Fruit fly (Drosophila melanogaster): ENCODE measurements around the gene CG18094.

The CG18094 gene

dm6 chr2L:19528308-19528707 lies 38.2 kb downstream of the CG18094 start (continued):
- peak; percentile 62 for TF ChIP-seq CG8359 (GFP tag; optimal IDR thresholded peaks at IDR 0.05; ENCODE audit: borderline replicate concordance)
- peak; percentile 86 for TF ChIP-seq gcm (GFP tag; optimal IDR thresholded peaks at IDR 0.05)
- peak; percentile 92 for TF ChIP-seq CG6272 (GFP tag; IDR thresholded peaks at IDR 0.05)
- TF ChIP-seq CG14014 (GFP tag; IDR thresholded peaks at IDR 0.05), result peak; percentile 98
- TF ChIP-seq Xbp1 (GFP tag; optimal IDR thresholded peaks at IDR 0.05), result peak; percentile 92
- TF ChIP-seq Poxn (GFP tag; IDR thresholded peaks at IDR 0.05), result peak; percentile 96
- no peak for TF ChIP-seq hth (optimal IDR thresholded peaks at IDR 0.05)
- TF ChIP-seq Dp (GFP tag; optimal IDR thresholded peaks at IDR 0.05), result peak; percentile 5
- peak; percentile 62 for TF ChIP-seq btn (GFP tag; optimal IDR thresholded peaks at IDR 0.05)
- TF ChIP-seq CG17385 (GFP tag; optimal IDR thresholded peaks at IDR 0.05), result peak; percentile 94
- peak; percentile 95 for TF ChIP-seq sug (tag; optimal IDR thresholded peaks at IDR 0.05)
- peak; percentile 95 for TF ChIP-seq Mrtf (GFP tag; IDR thresholded peaks at IDR 0.05)
- TF ChIP-seq CG34224 (GFP tag; IDR thresholded peaks at IDR 0.05; ENCODE audit: partially characterized antibody), result no peak
- peak; percentile 23 for TF ChIP-seq ac (GFP tag; optimal IDR thresholded peaks at IDR 0.05)
- TF ChIP-seq sima (GFP tag; optimal IDR thresholded peaks at IDR 0.05), result peak; percentile 84
- TF ChIP-seq MESR4 (GFP tag; optimal IDR thresholded peaks at IDR 0.05), result peak; percentile 51
- TF ChIP-seq dimm (GFP tag; IDR thresholded peaks at IDR 0.05), result peak; percentile 59
- TF ChIP-seq wor (GFP tag; IDR thresholded peaks at IDR 0.05), result peak; percentile 80
- TF ChIP-seq CG11723 (GFP tag; optimal IDR thresholded peaks at IDR 0.05), result peak; percentile 87
- peak; percentile 85 for TF ChIP-seq Abd-B (GFP tag; optimal IDR thresholded peaks at IDR 0.05)
- peak; percentile 93 for TF ChIP-seq CG32772 (GFP tag; IDR thresholded peaks at IDR 0.05)
- peak; percentile 98 for TF ChIP-seq rib (GFP tag; IDR thresholded peaks at IDR 0.05)
- TF ChIP-seq Asciz (GFP tag; optimal IDR thresholded peaks at IDR 0.05), result peak; percentile 80
- TF ChIP-seq org-1 (GFP tag; optimal IDR thresholded peaks at IDR 0.05), result peak; percentile 95
- TF ChIP-seq CG13624 (GFP tag; optimal IDR thresholded peaks at IDR 0.05), result peak; percentile 98
- TF ChIP-seq CG3995 (GFP tag; optimal IDR thresholded peaks at IDR 0.05), result peak; percentile 84
- peak; percentile 98 for TF ChIP-seq Ets65A (GFP tag)
- TF ChIP-seq odd (GFP tag; optimal IDR thresholded peaks at IDR 0.05), result peak; percentile 92
- TF ChIP-seq CG1602 (GFP tag; optimal IDR thresholded peaks at IDR 0.05), result peak; percentile 85
- peak; percentile 84 for TF ChIP-seq phol (tag; optimal IDR thresholded peaks at IDR 0.05)
- TF ChIP-seq so (GFP tag; IDR thresholded peaks at IDR 0.05), result peak; percentile 95
- TF ChIP-seq Sin3A (optimal IDR thresholded peaks at IDR 0.05), result no peak
- TF ChIP-seq HLH54F (GFP tag; optimal IDR thresholded peaks at IDR 0.05), result peak; percentile 96
- peak; percentile 98 for TF ChIP-seq CG13894 (tag; optimal IDR thresholded peaks at IDR 0.05)
- TF ChIP-seq CG15269 (tag; optimal IDR thresholded peaks at IDR 0.05), result peak; percentile 98
- TF ChIP-seq CG5953 (GFP tag; IDR thresholded peaks at IDR 0.05), result peak; percentile 81
- TF ChIP-seq CG17829 (tag; optimal IDR thresholded peaks at IDR 0.05), result peak; percentile 87
- TF ChIP-seq crc (GFP tag; optimal IDR thresholded peaks at IDR 0.05), result peak; percentile 92
- peak; percentile 72 for TF ChIP-seq pum (GFP tag; optimal IDR thresholded peaks at IDR 0.05)
- peak; percentile 88 for TF ChIP-seq CG17361 (GFP tag; IDR thresholded peaks at IDR 0.05)
- peak in 1 of 2 experiments; percentile 50 for TF ChIP-seq Hr78 (GFP tag; optimal IDR thresholded peaks at IDR 0.05)
- peak; percentile 73 for TF ChIP-seq CG1024 (GFP tag; IDR thresholded peaks at IDR 0.05)
- peak; percentile 81 for TF ChIP-seq Hey (tag; optimal IDR thresholded peaks at IDR 0.05)
- TF ChIP-seq CG10209 (GFP tag; optimal IDR thresholded peaks at IDR 0.05), result peak; percentile 95
- peak; percentile 88 for TF ChIP-seq ab (GFP tag; optimal IDR thresholded peaks at IDR 0.05)
- peak; percentile 91 for TF ChIP-seq Sox102F (GFP tag; optimal IDR thresholded peaks at IDR 0.05)
- peak; percentile 95 for TF ChIP-seq Hr51 (GFP tag; optimal IDR thresholded peaks at IDR 0.05)
- TF ChIP-seq CG13775 (GFP tag; optimal IDR thresholded peaks at IDR 0.05), result peak; percentile 94
- peak; percentile 51 for TF ChIP-seq CG10565 (GFP tag; optimal IDR thresholded peaks at IDR 0.05)
- TF ChIP-seq en (GFP tag; optimal IDR thresholded peaks at IDR 0.05), result peak; percentile 26
- peak; percentile 91 to 93 for TF ChIP-seq Pdp1 (GFP tag; optimal IDR thresholded peaks at IDR 0.05)
